Fruit fly (Drosophila melanogaster) whole organism, pupa: ENCODE measurements around the gene Nek2.

ENCODE experiments used
- CG10348 ChIP-seq: fragments of 200-800 bp; sonication (Bioruptor generic); IDR thresholded peaks from 2 replicates; pipeline ENCODE4 v1.3.6; 2022; ENCODE audit warnings: missing biosample characterization, missing genetic modification characterization
- CG13204 ChIP-seq: fragments of 200-800 bp; sonication (Bioruptor generic); optimal IDR thresholded peaks from 2 replicates; lab custom pipeline; 2018; ENCODE audit warnings: missing biosample characterization, mild to moderate bottlenecking, missing genetic modification characterization, moderate library complexity
- CG14655 ChIP-seq: fragments of 200-800 bp; sonication (Bioruptor generic); optimal IDR thresholded peaks from 3 replicates; lab custom pipeline; 2017; ENCODE audit warnings: mild to moderate bottlenecking, missing biosample characterization, missing genetic modification reagents, missing genetic modification characterization
- CG15710 ChIP-seq: fragments of 200-800 bp; sonication (Bioruptor generic); optimal IDR thresholded peaks from 2 replicates; lab custom pipeline; 2018; ENCODE audit warnings: missing biosample characterization, mild to moderate bottlenecking, missing genetic modification characterization, moderate library complexity
- CG17806 ChIP-seq: fragments of 200-800 bp; sonication (Bioruptor generic); optimal IDR thresholded peaks from 2 replicates; lab custom pipeline; 2018; ENCODE audit warnings: missing biosample characterization, mild to moderate bottlenecking, missing genetic modification characterization, moderate library complexity
- CG32121 ChIP-seq: fragments of 200-800 bp; sonication (Bioruptor generic); IDR thresholded peaks from 2 replicates; pipeline ENCODE4 v1.3.6; 2022; ENCODE audit warnings: missing biosample characterization, missing genetic modification characterization
- CG4496 ChIP-seq: fragments of 200-800 bp; sonication (Bioruptor generic); IDR thresholded peaks from 3 replicates; pipeline ENCODE4 v1.3.6; 2022; ENCODE audit warnings: missing biosample characterization, missing genetic modification characterization
- CG9948 ChIP-seq: fragments of 200-800 bp; sonication (Bioruptor generic); optimal IDR thresholded peaks from 2 replicates; lab custom pipeline; 2018; ENCODE audit warnings: missing biosample characterization, mild to moderate bottlenecking, missing genetic modification characterization, moderate library complexity
- D1 ChIP-seq: fragments of 200-800 bp; sonication (Bioruptor generic); optimal IDR thresholded peaks from 2 replicates; lab custom pipeline; 2018; ENCODE audit warnings: missing biosample characterization, mild to moderate bottlenecking, missing genetic modification characterization, moderate library complexity
- EcR ChIP-seq: fragments of 200-800 bp; sonication (Bioruptor generic); optimal IDR thresholded peaks from 3 replicates; lab custom pipeline; 2019; ENCODE audit warnings: missing biosample characterization, missing genetic modification characterization, mild to moderate bottlenecking, moderate library complexity, missing genetic modification reagents
- Pif1B ChIP-seq: fragments of 200-800 bp; sonication (Bioruptor generic); optimal IDR thresholded peaks from 3 replicates; lab custom pipeline; 2016; ENCODE audit warnings: missing biosample characterization, missing genetic modification characterization
- Snoo ChIP-seq: fragments of 200-800 bp; sonication (Bioruptor generic); optimal IDR thresholded peaks from 3 replicates; lab custom pipeline; 2017; ENCODE audit warnings: missing biosample characterization, mild to moderate bottlenecking, missing genetic modification characterization, inconsistent platforms
- fd96Ca ChIP-seq: fragments of 200-800 bp; sonication (Bioruptor generic); IDR thresholded peaks from 3 replicates; pipeline ENCODE4 v1.3.6; 2022; ENCODE audit warnings: missing biosample characterization, missing genetic modification characterization

dm6 chrX:7874094-7874493 lies 17.4 kb downstream of the Nek2 start, which contains the start of gene Ir7c:
- TF ChIP-seq CG14655 (no peak), Pif1B (no peak), CG32121 (no peak), Snoo (tag; lab: Kevin White, UChicago) (no peak), CG13204 (GFP tag; lab: Kevin White, UChicago) (no peak), fd96Ca (GFP tag; lab: Robert Waterston, UW) (no peak), CG10348 (GFP tag; lab: Robert Waterston, UW) (no peak), CG15710 (tag; lab: Kevin White, UChicago) (no peak), EcR (GFP tag; lab: Kevin White, UChicago) (no peak), CG4496 (GFP tag; lab: Robert Waterston, UW) (no peak), D1 (no peak), CG17806 (tag; lab: Kevin White, UChicago) (no peak), CG9948 (tag; lab: Kevin White, UChicago) (no peak)
